Worm (Caenorhabditis elegans) whole organism, L3 larva: ENCODE measurements around the gene C54E10.6.

Experiments used
- ZK546.5 ChIP-seq: sonication (generic microtip); optimal IDR thresholded peaks from 2 replicates; lab custom pipeline; 2017; ENCODE audit warnings: missing biosample characterization, missing genetic modification characterization
- ceh-82 ChIP-seq: fragments of 150-350 bp; optimal IDR thresholded peaks from 2 replicates; lab custom pipeline; 2014; ENCODE audit warnings: missing biosample characterization, missing genetic modification characterization
- nhr-11 ChIP-seq: fragments of 150-350 bp; optimal IDR thresholded peaks from 2 replicates; lab custom pipeline; 2014; ENCODE audit warnings: missing biosample characterization, missing genetic modification characterization
- skn-1 ChIP-seq: fragments of 150-350 bp; optimal IDR thresholded peaks from 2 replicates; lab custom pipeline; 2014; ENCODE audit warnings: missing biosample characterization, missing genetic modification characterization
- snpc-4 ChIP-seq: fragments of 150-350 bp; optimal IDR thresholded peaks from 2 replicates; lab custom pipeline; 2014; ENCODE audit warnings: missing biosample characterization, missing genetic modification characterization

- TF ChIP-seq snpc-4 (no peak), nhr-11 (tag; lab: Kevin White, UChicago) (no peak), skn-1 (no peak), ZK546.5 (tag; lab: Kevin White, UChicago) (no peak), ceh-82 (tag; lab: Kevin White, UChicago) (no peak)
Measured at ce11 chrV:18769902-18770301, 38.6 kb downstream of the C54E10.6 start.
